Fruit fly (Drosophila melanogaster): Measurements from ENCODE around the gene Rbp6.

DNA sequence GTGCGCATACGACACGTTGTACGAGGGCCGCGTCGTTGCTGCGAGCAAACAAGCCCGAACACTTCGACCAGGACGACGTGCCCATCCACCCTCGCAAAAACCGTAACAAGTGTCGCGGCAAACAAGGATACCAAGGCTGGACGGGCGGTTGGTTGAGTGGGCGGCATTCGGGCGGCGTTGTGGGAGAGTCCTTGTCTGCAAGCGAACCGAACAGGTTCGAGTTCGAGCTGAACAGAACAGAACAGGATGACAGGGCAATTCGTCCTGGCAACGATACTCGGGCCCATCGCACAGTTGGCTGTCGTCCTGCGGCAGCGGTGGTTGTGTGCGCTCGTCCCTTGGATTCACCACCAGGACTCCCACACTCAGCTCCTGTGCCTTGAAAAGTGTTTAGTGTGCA lies 31.5 kb upstream of the Rbp6 start:
- TF ChIP-seq Hr4 (GFP tag; optimal IDR thresholded peaks at IDR 0.05) (no peak), Blimp-1 (GFP tag; optimal IDR thresholded peaks at IDR 0.05) (no peak), acj6 (GFP tag; optimal IDR thresholded peaks at IDR 0.05) (no peak), pdm3 (GFP tag; optimal IDR thresholded peaks at IDR 0.05) (no peak), eg (GFP tag; IDR thresholded peaks at IDR 0.05) (no peak)
